Fruit fly (Drosophila melanogaster): ENCODE results near the gene Cpr65Ax1.

dm6 chr3L:6152531-6152930 is 4.7 kb upstream of the Cpr65Ax1 start, which contains the start of gene Acp65Aa:
- TF ChIP-seq Crg-1 (GFP tag; optimal IDR thresholded peaks at IDR 0.05) (no peak), CG14711 (tag; optimal IDR thresholded peaks at IDR 0.05) (no peak)
